Fruit fly (Drosophila melanogaster): ENCODE data around the gene vig.

Gene vig

dm6 chr2L:15057225-15058117 is 12.6 kb downstream of the vig start, which contains the start of gene ck (continued):
- no peak for TF ChIP-seq crol (GFP tag; IDR thresholded peaks at IDR 0.05)
- TF ChIP-seq CG17802 (tag; optimal IDR thresholded peaks at IDR 0.05): no peak
- peak; percentile 13 for TF ChIP-seq CG4617 (GFP tag; optimal IDR thresholded peaks at IDR 0.05; ENCODE audit: borderline replicate concordance)
- TF ChIP-seq Taf1 (GFP tag; IDR thresholded peaks at IDR 0.05): no peak
- peak; percentile 77 for TF ChIP-seq tna (GFP tag; IDR thresholded peaks at IDR 0.05; ENCODE audit: partially characterized antibody)
- no peak for TF ChIP-seq CG14050 (GFP tag; IDR thresholded peaks at IDR 0.05)
- no peak for TF ChIP-seq CG6854 (GFP tag; optimal IDR thresholded peaks at IDR 0.05)
- no peak for TF ChIP-seq z (GFP tag; IDR thresholded peaks at IDR 0.05)
- TF ChIP-seq CG4404 (GFP tag; IDR thresholded peaks at IDR 0.05): no peak
- TF ChIP-seq CG10654 (GFP tag; optimal IDR thresholded peaks at IDR 0.05): no peak
- TF ChIP-seq psq (GFP tag; optimal IDR thresholded peaks at IDR 0.05): no peak
- TF ChIP-seq CG17385 (GFP tag; optimal IDR thresholded peaks at IDR 0.05): no peak
- TF ChIP-seq CG15073 (GFP tag; optimal IDR thresholded peaks at IDR 0.05): no peak
- TF ChIP-seq BEAF-32 (GFP tag; optimal IDR thresholded peaks at IDR 0.05): peak; percentile 73
- TF ChIP-seq grau (tag; optimal IDR thresholded peaks at IDR 0.05): peak; percentile 24
- TF ChIP-seq CG7963 (GFP tag; IDR thresholded peaks at IDR 0.05; ENCODE audit: partially characterized antibody): peak; percentile 78
- no peak for TF ChIP-seq tin (GFP tag; optimal IDR thresholded peaks at IDR 0.05)
- no peak for TF ChIP-seq CG1832 (GFP tag; optimal IDR thresholded peaks at IDR 0.05)
- no peak for TF ChIP-seq CG5953 (GFP tag; IDR thresholded peaks at IDR 0.05)
- no peak for TF ChIP-seq CG9876 (GFP tag; optimal IDR thresholded peaks at IDR 0.05)
- TF ChIP-seq CG4854 (GFP tag; optimal IDR thresholded peaks at IDR 0.05): no peak
- no peak for TF ChIP-seq CG11696 (GFP tag; IDR thresholded peaks at IDR 0.05)
- TF ChIP-seq Chrac-16 (GFP tag; optimal IDR thresholded peaks at IDR 0.05): no peak
- no peak for TF ChIP-seq CG12744 (GFP tag; optimal IDR thresholded peaks at IDR 0.05)
- no peak for TF ChIP-seq CG13123 (GFP tag; optimal IDR thresholded peaks at IDR 0.05)
- no peak for TF ChIP-seq eve (GFP tag; optimal IDR thresholded peaks at IDR 0.05)
- TF ChIP-seq ab (GFP tag; optimal IDR thresholded peaks at IDR 0.05): no peak
- no peak for TF ChIP-seq shn (GFP tag; optimal IDR thresholded peaks at IDR 0.05)
- TF ChIP-seq gem (tag; optimal IDR thresholded peaks at IDR 0.05): no peak
- TF ChIP-seq salm (tag; optimal IDR thresholded peaks at IDR 0.05): no peak
- no peak for TF ChIP-seq cad (GFP tag; optimal IDR thresholded peaks at IDR 0.05)
- TF ChIP-seq lab (GFP tag; optimal IDR thresholded peaks at IDR 0.05): peak; percentile 9
- TF ChIP-seq CG15601 (tag; optimal IDR thresholded peaks at IDR 0.05): peak; percentile 1
- TF ChIP-seq Dll (GFP tag; IDR thresholded peaks at IDR 0.05; ENCODE audit: partially characterized antibody): peak; percentile 73; the same call in 2 of the 4 replicates
- no peak for TF ChIP-seq CG9437 (GFP tag; optimal IDR thresholded peaks at IDR 0.05)
- peak; percentile 39 for TF ChIP-seq NC2β (GFP tag; optimal IDR thresholded peaks at IDR 0.05)
- TF ChIP-seq gt (GFP tag; IDR thresholded peaks at IDR 0.05): no peak
- TF ChIP-seq nau (GFP tag; optimal IDR thresholded peaks at IDR 0.05): no peak
- 0 out of 2 replicates have a peak, but pooled peaks have one; percentile 20 for TF ChIP-seq CG2129 (GFP tag; IDR thresholded peaks at IDR 0.05; ENCODE audit: partially characterized antibody)
- TF ChIP-seq CG9727 (GFP tag; optimal IDR thresholded peaks at IDR 0.05): no peak
- peak; percentile 64 for TF ChIP-seq Sin3A (optimal IDR thresholded peaks at IDR 0.05)
- TF ChIP-seq CG1792 (GFP tag; optimal IDR thresholded peaks at IDR 0.05): no peak
- no peak for TF ChIP-seq pros (GFP tag; optimal IDR thresholded peaks at IDR 0.05)
- TF ChIP-seq wek (GFP tag; optimal IDR thresholded peaks at IDR 0.05): no peak
- peak; percentile 21 for TF ChIP-seq p53 (GFP tag; optimal IDR thresholded peaks at IDR 0.05)
- TF ChIP-seq HLH4C (GFP tag; IDR thresholded peaks at IDR 0.05; ENCODE audit: partially characterized antibody): peak; percentile 83
- TF ChIP-seq gce (GFP tag; IDR thresholded peaks at IDR 0.05): no peak
- no peak for TF ChIP-seq CG11398 (GFP tag; optimal IDR thresholded peaks at IDR 0.05)
- peak; percentile 0 for TF ChIP-seq Fer1 (GFP tag; optimal IDR thresholded peaks at IDR 0.05)
- TF ChIP-seq org-1 (GFP tag; optimal IDR thresholded peaks at IDR 0.05): no peak

All from whole organism, embryonic.